Fruit fly (Drosophila melanogaster) whole organism, embryonic: ENCODE results near the gene scny.
A peak's percentile ranks its signal among the peaks of the same experiment; 100 is the strongest.

ENCODE experiments used
- ATbp ChIP-seq: fragments of 200-800 bp; sonication (Bioruptor generic); optimal IDR thresholded peaks from 2 replicates; lab custom pipeline; 2017; ENCODE audit warnings: missing biosample characterization, mild to moderate bottlenecking, missing genetic modification characterization, missing genetic modification reagents
- B-H1 ChIP-seq: fragments of 200-800 bp; sonication (Bioruptor generic); IDR thresholded peaks from 3 replicates; pipeline ENCODE4 v1.3.6; 2022; ENCODE audit warnings: missing biosample characterization, missing genetic modification characterization
- CG10209 ChIP-seq: fragments of 200-800 bp; sonication (Bioruptor generic); optimal IDR thresholded peaks from 3 replicates; lab custom pipeline; 2017; ENCODE audit warnings: missing biosample characterization, mild to moderate bottlenecking, missing genetic modification characterization, missing genetic modification reagents
- CG10462 ChIP-seq: fragments of 200-800 bp; sonication (Bioruptor generic); optimal IDR thresholded peaks from 2 replicates; lab custom pipeline; 2016; ENCODE audit warnings: missing biosample characterization, missing genetic modification characterization
- CG11723 ChIP-seq: fragments of 200-800 bp; sonication (Bioruptor generic); optimal IDR thresholded peaks from 2 replicates; lab custom pipeline; 2017; ENCODE audit warnings: missing biosample characterization, mild to moderate bottlenecking, missing genetic modification characterization
- CG12155 ChIP-seq: fragments of 200-800 bp; sonication (Bioruptor generic); optimal IDR thresholded peaks from 3 replicates; lab custom pipeline; 2016; ENCODE audit warnings: missing biosample characterization, missing genetic modification characterization
- CG12744 ChIP-seq: fragments of 200-800 bp; sonication (Bioruptor generic); optimal IDR thresholded peaks from 2 replicates; lab custom pipeline; 2016; ENCODE audit warnings: missing biosample characterization, missing genetic modification characterization
- CG13894 ChIP-seq: fragments of 200-800 bp; sonication (Bioruptor generic); optimal IDR thresholded peaks from 3 replicates; lab custom pipeline; 2018; ENCODE audit warnings: missing biosample characterization, mild to moderate bottlenecking, missing genetic modification characterization, moderate library complexity
- CG15011 ChIP-seq: fragments of 200-800 bp; sonication (Bioruptor generic); optimal IDR thresholded peaks from 3 replicates; lab custom pipeline; 2018; ENCODE audit warnings: missing biosample characterization, mild to moderate bottlenecking, missing genetic modification characterization
- CG17186 ChIP-seq: fragments of 200-800 bp; sonication (Bioruptor generic); optimal IDR thresholded peaks from 3 replicates; lab custom pipeline; 2017; ENCODE audit warnings: missing biosample characterization, missing genetic modification reagents, missing genetic modification characterization
- CG17385 ChIP-seq: fragments of 200-800 bp; sonication (Bioruptor generic); optimal IDR thresholded peaks from 3 replicates; lab custom pipeline; 2018; ENCODE audit warnings: missing biosample characterization, mild to moderate bottlenecking, missing genetic modification characterization
- CG18619 ChIP-seq: fragments of 200-800 bp; sonication (Bioruptor generic); optimal IDR thresholded peaks from 3 replicates; lab custom pipeline; 2017; ENCODE audit warnings: missing biosample characterization, mild to moderate bottlenecking, missing genetic modification characterization
- CG4707 ChIP-seq: fragments of 200-800 bp; sonication (Bioruptor generic); optimal IDR thresholded peaks from 2 replicates; lab custom pipeline; 2018; ENCODE audit warnings: missing biosample characterization, mild to moderate bottlenecking, missing genetic modification characterization, moderate library complexity
- CG7987 ChIP-seq: fragments of 200-800 bp; sonication (Bioruptor generic); optimal IDR thresholded peaks from 2 replicates; lab custom pipeline; 2018; ENCODE audit warnings: missing biosample characterization, mild to moderate bottlenecking, missing genetic modification characterization, moderate library complexity
- Dll ChIP-seq: fragments of 200-800 bp; sonication (Bioruptor generic); IDR thresholded peaks from 4 replicates; pipeline ENCODE4 v1.3.6; 2022; ENCODE audit warnings: missing biosample characterization, missing genetic modification characterization; ENCODE audit not compliant: partially characterized antibody
- Fer1 ChIP-seq: fragments of 200-800 bp; sonication (Bioruptor generic); optimal IDR thresholded peaks from 2 replicates; lab custom pipeline; 2017; ENCODE audit warnings: missing biosample characterization, mild to moderate bottlenecking, missing genetic modification characterization
- HLH3B ChIP-seq: fragments of 200-800 bp; sonication (Bioruptor generic); IDR thresholded peaks from 2 replicates; pipeline ENCODE4 v1.3.6; 2022; ENCODE audit warnings: missing biosample characterization, missing genetic modification characterization
- Hr39 ChIP-seq: fragments of >200 bp; optimal IDR thresholded peaks from 2 replicates; lab custom pipeline; 2017
- Hsf ChIP-seq: fragments of 200-800 bp; sonication (Bioruptor generic); optimal IDR thresholded peaks from 3 replicates; lab custom pipeline; 2016; ENCODE audit warnings: missing biosample characterization, missing genetic modification characterization
- Kr ChIP-seq: fragments of 200-800 bp; sonication (Bioruptor generic); optimal IDR thresholded peaks from 2 replicates; lab custom pipeline; 2017; ENCODE audit warnings: missing biosample characterization, mild to moderate bottlenecking, missing genetic modification characterization
- Mad ChIP-seq: fragments of 200-800 bp; sonication (Bioruptor generic); optimal IDR thresholded peaks from 2 replicates; lab custom pipeline; 2016; ENCODE audit warnings: missing biosample characterization, missing genetic modification characterization
- Max ChIP-seq: fragments of 200-800 bp; sonication (Bioruptor generic); optimal IDR thresholded peaks from 2 replicates; lab custom pipeline; 2016; ENCODE audit warnings: missing biosample characterization, mild to moderate bottlenecking, missing genetic modification characterization
- NC2α ChIP-seq: fragments of 200-800 bp; sonication (Bioruptor generic); optimal IDR thresholded peaks from 2 replicates; lab custom pipeline; 2016; ENCODE audit warnings: missing biosample characterization, missing genetic modification characterization
- NfI ChIP-seq: fragments of 200-800 bp; sonication (Bioruptor generic); optimal IDR thresholded peaks from 3 replicates; lab custom pipeline; 2018; ENCODE audit warnings: missing biosample characterization, mild to moderate bottlenecking, missing genetic modification characterization, moderate library complexity
- Pdp1 ChIP-seq, 2 experiments: fragments of 200-800 bp; sonication (Bioruptor generic); optimal IDR thresholded peaks; 3 replicates each; lab custom pipeline; 2016; ENCODE audit warnings: missing biosample characterization in 2 of 2, missing genetic modification characterization in 2 of 2, mild to moderate bottlenecking in 1 of 2, moderate library complexity in 1 of 2
- Ravus ChIP-seq: fragments of 200-800 bp; sonication (Bioruptor generic); IDR thresholded peaks from 2 replicates; pipeline ENCODE4 v1.3.6; 2022; ENCODE audit warnings: missing biosample characterization, missing genetic modification characterization
- Sin3A ChIP-seq: fragments of >200 bp; optimal IDR thresholded peaks from 2 replicates; lab custom pipeline; 2018
- TFAM ChIP-seq: fragments of 200-800 bp; sonication (Bioruptor generic); optimal IDR thresholded peaks from 2 replicates; lab custom pipeline; 2017; ENCODE audit warnings: missing biosample characterization, missing genetic modification characterization, inconsistent platforms
- Xbp1 ChIP-seq: fragments of 200-800 bp; sonication (Bioruptor generic); optimal IDR thresholded peaks from 3 replicates; lab custom pipeline; 2016; ENCODE audit warnings: missing biosample characterization, mild to moderate bottlenecking, missing genetic modification characterization
- Xrp1 ChIP-seq: fragments of 200-800 bp; sonication (Bioruptor generic); IDR thresholded peaks from 2 replicates; pipeline ENCODE4 v1.3.6; 2022; ENCODE audit warnings: missing biosample characterization, missing genetic modification characterization
- amos ChIP-seq: fragments of 200-800 bp; sonication (Bioruptor generic); IDR thresholded peaks from 2 replicates; pipeline ENCODE4 v1.3.6; 2022; ENCODE audit warnings: missing biosample characterization, missing genetic modification characterization; ENCODE audit not compliant: partially characterized antibody
- cad ChIP-seq: fragments of >200 bp; optimal IDR thresholded peaks from 2 replicates; lab custom pipeline; 2017; ENCODE audit warnings: missing biosample characterization, missing genetic modification characterization
- cas ChIP-seq: fragments of 200-800 bp; sonication (Bioruptor generic); IDR thresholded peaks from 2 replicates; pipeline ENCODE4 v1.3.6; 2022; ENCODE audit warnings: missing biosample characterization, missing genetic modification characterization
- crp ChIP-seq, 2 experiments: fragments of 200-800 bp; sonication (Bioruptor generic); optimal IDR thresholded peaks; 2 replicates in 1 of 2; 3 replicates in 1 of 2; lab custom pipeline; 2017; ENCODE audit warnings: missing biosample characterization in 2 of 2, missing genetic modification characterization in 2 of 2, mild to moderate bottlenecking in 1 of 2, moderate library complexity in 1 of 2
- cwo ChIP-seq: fragments of 200-800 bp; sonication (Bioruptor generic); optimal IDR thresholded peaks from 3 replicates; lab custom pipeline; 2017; ENCODE audit warnings: missing biosample characterization, missing genetic modification characterization, mild to moderate bottlenecking, moderate library complexity, missing genetic modification reagents
- fu2 ChIP-seq: fragments of 200-800 bp; sonication (Bioruptor generic); optimal IDR thresholded peaks from 2 replicates; lab custom pipeline; 2016; ENCODE audit warnings: missing biosample characterization, missing genetic modification characterization
- gem ChIP-seq: fragments of 200-800 bp; sonication (Bioruptor generic); optimal IDR thresholded peaks from 2 replicates; lab custom pipeline; 2019; ENCODE audit warnings: missing biosample characterization, mild to moderate bottlenecking, missing genetic modification characterization, moderate library complexity
- gro ChIP-seq: fragments of 200-800 bp; sonication (Bioruptor generic); optimal IDR thresholded peaks from 2 replicates; lab custom pipeline; 2016; ENCODE audit warnings: missing biosample characterization, missing genetic modification characterization
- gsb ChIP-seq: fragments of 200-800 bp; sonication (Bioruptor generic); IDR thresholded peaks from 2 replicates; pipeline ENCODE4 v1.3.6; 2022; ENCODE audit warnings: missing biosample characterization, missing genetic modification characterization
- ham ChIP-seq: fragments of 200-800 bp; sonication (Bioruptor generic); IDR thresholded peaks from 2 replicates; pipeline ENCODE4 v1.3.6; 2022; ENCODE audit warnings: missing biosample characterization, missing genetic modification characterization
- jing ChIP-seq: fragments of 200-800 bp; sonication (Bioruptor generic); optimal IDR thresholded peaks from 2 replicates; lab custom pipeline; 2018; ENCODE audit warnings: missing biosample characterization, mild to moderate bottlenecking, missing genetic modification characterization
- kni ChIP-seq: fragments of 200-800 bp; sonication (Bioruptor generic); optimal IDR thresholded peaks from 3 replicates; lab custom pipeline; 2017; ENCODE audit warnings: mild to moderate bottlenecking, missing biosample characterization, missing genetic modification reagents, missing genetic modification characterization
- lbe ChIP-seq: fragments of 200-800 bp; sonication (Bioruptor generic); optimal IDR thresholded peaks from 2 replicates; lab custom pipeline; 2016; ENCODE audit warnings: missing biosample characterization, mild to moderate bottlenecking, missing genetic modification characterization
- lmd ChIP-seq: fragments of 200-800 bp; sonication (Bioruptor generic); IDR thresholded peaks from 2 replicates; pipeline ENCODE4 v1.3.6; 2022; ENCODE audit warnings: missing biosample characterization, missing genetic modification characterization
- org-1 ChIP-seq: fragments of 200-800 bp; sonication (Bioruptor generic); optimal IDR thresholded peaks from 2 replicates; lab custom pipeline; 2017; ENCODE audit warnings: missing biosample characterization, missing genetic modification characterization
- pho ChIP-seq: fragments of 200-800 bp; sonication (Bioruptor generic); optimal IDR thresholded peaks from 2 replicates; lab custom pipeline; 2016; ENCODE audit warnings: missing biosample characterization, missing genetic modification characterization
- sens-2 ChIP-seq: fragments of 200-800 bp; sonication (Bioruptor generic); IDR thresholded peaks from 2 replicates; pipeline ENCODE4 v1.3.6; 2022; ENCODE audit warnings: missing biosample characterization, missing genetic modification characterization
- sqz ChIP-seq: fragments of 200-800 bp; sonication (Bioruptor generic); optimal IDR thresholded peaks from 3 replicates; lab custom pipeline; 2018; ENCODE audit warnings: missing biosample characterization, mild to moderate bottlenecking, missing genetic modification characterization
- tin ChIP-seq: fragments of 200-800 bp; sonication (Bioruptor generic); optimal IDR thresholded peaks from 3 replicates; lab custom pipeline; 2016; ENCODE audit warnings: missing biosample characterization, missing genetic modification characterization
- trem ChIP-seq: fragments of 200-800 bp; optimal IDR thresholded peaks from 3 replicates; lab custom pipeline; 2019; ENCODE audit warnings: missing biosample characterization, mild to moderate bottlenecking, missing genetic modification characterization, moderate library complexity

scny gene

DNA sequence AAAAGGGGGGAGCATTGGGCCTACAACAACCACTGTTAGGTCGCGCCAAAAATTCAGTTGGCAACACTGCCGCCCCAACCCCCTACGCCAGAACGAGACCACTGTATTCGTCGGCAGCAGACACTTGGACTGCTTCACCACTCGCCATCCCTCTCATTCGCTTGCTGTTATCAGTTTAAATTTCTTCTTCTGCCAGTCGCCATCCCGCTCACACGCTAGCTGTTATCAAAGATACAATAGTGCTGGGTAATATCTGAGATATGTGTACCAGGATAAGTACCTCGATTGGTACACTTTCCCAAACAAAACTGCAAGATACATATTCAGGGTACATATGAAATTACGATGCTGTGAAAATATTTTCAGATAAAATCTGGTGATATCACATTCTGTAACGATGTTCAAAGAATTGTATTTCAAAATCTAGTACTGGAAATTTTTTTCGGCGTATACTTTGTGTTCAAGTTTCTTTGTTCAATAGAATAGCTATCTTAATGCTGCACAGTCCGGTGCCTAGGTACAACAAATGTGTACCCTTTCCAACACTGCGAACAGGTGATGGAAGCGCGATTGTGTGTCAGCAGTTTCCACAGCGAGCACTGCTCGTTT, 2.1 kb downstream of the scny start (continued):
- peak; percentile 82 for TF ChIP-seq Xrp1
- peak; percentile 39; the same call in 2 of the 3 replicates for TF ChIP-seq B-H1
- TF ChIP-seq Hr39 (lab: Kevin White, UChicago): no peak
- TF ChIP-seq CG11723: no peak
- TF ChIP-seq Pdp1 (GFP tag; optimal IDR thresholded peaks at IDR 0.05; lab: Kevin White, UChicago): peak; percentile 76 to 78
- TF ChIP-seq CG17186 (GFP tag; lab: Kevin White, UChicago): peak; percentile 61
- no peak for TF ChIP-seq gsb
- TF ChIP-seq CG12155 (GFP tag; lab: Kevin White, UChicago): peak; percentile 85
- TF ChIP-seq cwo (GFP tag; lab: Kevin White, UChicago): peak; percentile 76
- no peak for TF ChIP-seq ham (GFP tag; lab: Robert Waterston, UW)
- 0 out of 2 replicates have a peak, but pooled peaks have one; percentile 29 for TF ChIP-seq sens-2 (GFP tag; lab: Robert Waterston, UW)
- TF ChIP-seq crp (GFP tag; optimal IDR thresholded peaks at IDR 0.05; lab: Kevin White, UChicago): peak in 1 of 2 experiments; percentile 76
- TF ChIP-seq Ravus: peak; percentile 20; the same call in 1 of the 2 replicates
- TF ChIP-seq gro (GFP tag; lab: Kevin White, UChicago): peak; percentile 90
- TF ChIP-seq Kr (GFP tag; lab: Kevin White, UChicago): no peak
- peak; percentile 85 for TF ChIP-seq CG18619
- TF ChIP-seq CG12744 (GFP tag; lab: Kevin White, UChicago): peak; percentile 74
- peak; percentile 85 for TF ChIP-seq Hsf (GFP tag; lab: Kevin White, UChicago)
- peak; percentile 92 for TF ChIP-seq pho (GFP tag; lab: Kevin White, UChicago)
- TF ChIP-seq CG15011: no peak
- TF ChIP-seq lbe: peak; percentile 84
- peak; percentile 31; the same call in 1 of the 2 replicates for TF ChIP-seq cas (GFP tag; lab: Robert Waterston, UW)
- no peak for TF ChIP-seq Sin3A
- no peak for TF ChIP-seq CG13894 (tag; lab: Kevin White, UChicago)
- peak; percentile 77 for TF ChIP-seq Mad (GFP tag; lab: Kevin White, UChicago)
- peak; percentile 49 for TF ChIP-seq CG4707 (GFP tag; lab: Kevin White, UChicago)
- no peak for TF ChIP-seq ATbp (GFP tag; lab: Kevin White, UChicago)
- TF ChIP-seq tin: peak; percentile 75
- peak; percentile 90 for TF ChIP-seq gem (tag; lab: Kevin White, UChicago)
- TF ChIP-seq CG10462 (GFP tag; lab: Kevin White, UChicago): peak; percentile 79
- peak; percentile 91 for TF ChIP-seq Fer1
- peak; percentile 64 for TF ChIP-seq trem (tag; lab: Kevin White, UChicago)
- TF ChIP-seq CG17385 (GFP tag; lab: Kevin White, UChicago): peak; percentile 92
- peak; percentile 63 for TF ChIP-seq NC2α
- TF ChIP-seq NfI (GFP tag; lab: Kevin White, UChicago): peak; percentile 90
- TF ChIP-seq amos (GFP tag; lab: Robert Waterston, UW): peak; percentile 44; the same call in 1 of the 2 replicates
- peak; percentile 54 for TF ChIP-seq HLH3B
- TF ChIP-seq Max (GFP tag; lab: Kevin White, UChicago): peak; percentile 80
- peak; percentile 86 for TF ChIP-seq fu2 (GFP tag; lab: Kevin White, UChicago)
- peak; percentile 86 for TF ChIP-seq CG10209 (GFP tag; lab: Kevin White, UChicago)
- peak; percentile 69 for TF ChIP-seq lmd (GFP tag; lab: Robert Waterston, UW)
- peak; percentile 80 for TF ChIP-seq Xbp1 (GFP tag; lab: Kevin White, UChicago)
- TF ChIP-seq org-1 (GFP tag; lab: Kevin White, UChicago): peak; percentile 90
- TF ChIP-seq sqz (GFP tag; lab: Kevin White, UChicago): no peak
- TF ChIP-seq jing (GFP tag; lab: Kevin White, UChicago): peak; percentile 38
- TF ChIP-seq cad: no peak
- TF ChIP-seq TFAM: no peak
- TF ChIP-seq Dll (GFP tag; lab: Robert Waterston, UW): no peak
- peak; percentile 73 for TF ChIP-seq CG7987 (GFP tag; lab: Kevin White, UChicago)
- peak; percentile 77 for TF ChIP-seq kni (GFP tag; lab: Kevin White, UChicago)
